Worm (Caenorhabditis elegans) whole organism, L2 larva: ENCODE data around the gene irld-1.

ENCODE experiments used
- ZK546.5 ChIP-seq: sonication (generic microtip); optimal IDR thresholded peaks from 2 replicates; lab custom pipeline; 2017; ENCODE audit warnings: missing biosample characterization, missing genetic modification characterization
- ama-1 ChIP-seq: fragments of 150-350 bp; optimal IDR thresholded peaks from 2 replicates; lab custom pipeline; 2018; ENCODE audit warnings: inconsistent platforms
- elt-1 ChIP-seq: fragments of 150-350 bp; optimal IDR thresholded peaks from 2 replicates; lab custom pipeline; 2014; ENCODE audit warnings: missing biosample characterization, missing genetic modification characterization
- lin-11 ChIP-seq: fragments of 150-350 bp; sonication (generic microtip); optimal IDR thresholded peaks from 2 replicates; lab custom pipeline; 2014; ENCODE audit warnings: missing biosample characterization, missing genetic modification characterization, inconsistent platforms, mixed read lengths
- lin-13 ChIP-seq: fragments of 150-350 bp; optimal IDR thresholded peaks from 2 replicates; lab custom pipeline; 2014; ENCODE audit warnings: missing biosample characterization, missing genetic modification reagents, missing genetic modification characterization
- lsy-2 ChIP-seq, 2 experiments: fragments of 150-350 bp in 1 of 2; sonication (generic microtip) in 1 of 2; optimal IDR thresholded peaks; 2 replicates each; lab custom pipeline; 2014 to 2017; ENCODE audit warnings: missing biosample characterization in 2 of 2, missing genetic modification characterization in 2 of 2
- mdl-1 ChIP-seq, 2 experiments: fragments of 150-350 bp in 1 of 2; sonication (generic microtip) in 1 of 2; optimal IDR thresholded peaks; 2 replicates each; lab custom pipeline; 2017; ENCODE audit warnings: missing biosample characterization in 2 of 2, missing genetic modification characterization in 2 of 2
- sem-4 ChIP-seq: fragments of 150-350 bp; optimal IDR thresholded peaks from 2 replicates; lab custom pipeline; 2014; ENCODE audit warnings: missing biosample characterization, missing genetic modification reagents, missing genetic modification characterization
- ztf-4 ChIP-seq: fragments of 150-350 bp; optimal IDR thresholded peaks from 2 replicates; lab custom pipeline; 2014; ENCODE audit warnings: missing biosample characterization, missing genetic modification characterization

ce11 chrV:4384482-4384881 is 47.9 kb downstream of the irld-1 start, which contains the start of gene F13A2.2:
- TF ChIP-seq elt-1 (tag; lab: Kevin White, UChicago) (no peak), lsy-2 (tag; optimal IDR thresholded peaks at IDR 0.05; lab: Kevin White, UChicago) (no peak), ama-1 (lab: Kevin White, UChicago) (no peak), ztf-4 (tag; lab: Kevin White, UChicago) (no peak), mdl-1 (tag; optimal IDR thresholded peaks at IDR 0.05; lab: Kevin White, UChicago) (no peak), lin-13 (GFP tag; lab: Kevin White, UChicago) (no peak), sem-4 (no peak), ZK546.5 (no peak), lin-11 (tag; lab: Kevin White, UChicago) (no peak)
